Fruit fly (Drosophila melanogaster): ENCODE measurements around the gene CG9427.
A peak's percentile ranks its signal among the peaks of the same experiment; 100 is the strongest.

- no peak for TF ChIP-seq CG9705 (GFP tag; optimal IDR thresholded peaks at IDR 0.05)
- peak; percentile 57 for TF ChIP-seq h (GFP tag; optimal IDR thresholded peaks at IDR 0.05)
- no peak for TF ChIP-seq Dif (GFP tag; optimal IDR thresholded peaks at IDR 0.05; ENCODE audit: partially characterized antibody)
- TF ChIP-seq CG32264 (GFP tag; optimal IDR thresholded peaks at IDR 0.05), result no peak
- no peak for TF ChIP-seq Myc (optimal IDR thresholded peaks at IDR 0.05)
- no peak for TF ChIP-seq usp (GFP tag; optimal IDR thresholded peaks at IDR 0.05)
- no peak for TF ChIP-seq lola (GFP tag; optimal IDR thresholded peaks at IDR 0.05)
- no peak for TF ChIP-seq Vsx2 (GFP tag; optimal IDR thresholded peaks at IDR 0.05; ENCODE audit: partially characterized antibody)
- no peak for TF ChIP-seq N (GFP tag; optimal IDR thresholded peaks at IDR 0.05)
- peak; percentile 24 for TF ChIP-seq OdsH (GFP tag; optimal IDR thresholded peaks at IDR 0.05)
- TF ChIP-seq foxo (GFP tag; optimal IDR thresholded peaks at IDR 0.05), result peak in 1 of 2 experiments; percentile 61
- no peak for TF ChIP-seq psq (GFP tag; optimal IDR thresholded peaks at IDR 0.05)
- peak; percentile 44 for TF ChIP-seq br (GFP tag; optimal IDR thresholded peaks at IDR 0.05)
Observed at dm6 chr3R:9618331-9618730, 8.4 kb downstream of the CG9427 start.

Data from whole organism, wandering third instar larva.